Fruit fly (Drosophila melanogaster): ENCODE measurements around the gene PolA2.
A peak's percentile ranks its signal among the peaks of the same experiment; 100 is the strongest.

The PolA2 gene

dm6 chr3R:27288202-27289135, 49.5 kb downstream of the PolA2 start, which contains the start of the genes bigmax and Hmu (continued):
- TF ChIP-seq CG8089 (GFP tag; optimal IDR thresholded peaks at IDR 0.05) (peak; percentile 72), CG8388 (GFP tag; optimal IDR thresholded peaks at IDR 0.05) (peak; percentile 74), CG10654 (GFP tag; optimal IDR thresholded peaks at IDR 0.05) (peak; percentile 78), ems (GFP tag; optimal IDR thresholded peaks at IDR 0.05) (peak; percentile 84), p53 (GFP tag; optimal IDR thresholded peaks at IDR 0.05) (peak; percentile 60), Doc2 (GFP tag; IDR thresholded peaks at IDR 0.05) (peak; percentile 55; the same call in 1 of the 2 replicates), so (GFP tag; IDR thresholded peaks at IDR 0.05) (peak; percentile 56; the same call in 1 of the 3 replicates), CG30431 (GFP tag; optimal IDR thresholded peaks at IDR 0.05) (peak; percentile 65), lbe (GFP tag; optimal IDR thresholded peaks at IDR 0.05) (peak; percentile 55), Max (GFP tag; optimal IDR thresholded peaks at IDR 0.05) (peak; percentile 82), CG4707 (GFP tag; optimal IDR thresholded peaks at IDR 0.05) (no peak), sr (GFP tag; IDR thresholded peaks at IDR 0.05) (peak; percentile 45; the same call in 1 of the 3 replicates), row (GFP tag; IDR thresholded peaks at IDR 0.05) (peak; percentile 97), CG14014 (GFP tag; IDR thresholded peaks at IDR 0.05) (peak; percentile 77), crp (GFP tag; optimal IDR thresholded peaks at IDR 0.05) (peak in 1 of 2 experiments; percentile 60), CG10209 (GFP tag; optimal IDR thresholded peaks at IDR 0.05) (peak; percentile 76), prd (optimal IDR thresholded peaks at IDR 0.05) (no peak), prd (GFP tag; IDR thresholded peaks at IDR 0.05) (peak; percentile 84), CG9876 (GFP tag; optimal IDR thresholded peaks at IDR 0.05) (peak; percentile 93), Atf3 (GFP tag; optimal IDR thresholded peaks at IDR 0.05) (peak; percentile 67), CG8281 (tag; optimal IDR thresholded peaks at IDR 0.05) (peak; percentile 21), bsh (GFP tag; optimal IDR thresholded peaks at IDR 0.05) (peak; percentile 26 to 78), CG8924 (tag; optimal IDR thresholded peaks at IDR 0.05) (peak; percentile 80), CG11696 (GFP tag; IDR thresholded peaks at IDR 0.05) (no peak), ash1 (GFP tag; optimal IDR thresholded peaks at IDR 0.05) (no peak), scrt (GFP tag; optimal IDR thresholded peaks at IDR 0.05) (peak; percentile 72), CG33557 (GFP tag; optimal IDR thresholded peaks at IDR 0.05) (peak; percentile 50), HLH3B (GFP tag; IDR thresholded peaks at IDR 0.05) (peak; percentile 80), br (optimal IDR thresholded peaks at IDR 0.05) (no peak), Xrp1 (GFP tag; IDR thresholded peaks at IDR 0.05) (peak; percentile 87), MBD-R2 (GFP tag; IDR thresholded peaks at IDR 0.05) (peak; percentile 88; the same call in 1 of the 2 replicates), HmgD (GFP tag; optimal IDR thresholded peaks at IDR 0.05) (peak; percentile 79), CG11560 (tag; IDR thresholded peaks at IDR 0.05) (peak; percentile 67; the same call in 2 of the 3 replicates), cas (GFP tag; IDR thresholded peaks at IDR 0.05) (peak; percentile 71), CG4424 (GFP tag; optimal IDR thresholded peaks at IDR 0.05) (peak; percentile 81), TFAM (GFP tag; optimal IDR thresholded peaks at IDR 0.05) (no peak), bowl (GFP tag; IDR thresholded peaks at IDR 0.05) (0 out of 2 replicates have a peak, but pooled peaks have one; percentile 20), lilli (GFP tag; optimal IDR thresholded peaks at IDR 0.05) (peak; percentile 94), CG1233 (GFP tag; optimal IDR thresholded peaks at IDR 0.05) (peak; percentile 39), CG18262 (tag; optimal IDR thresholded peaks at IDR 0.05) (peak; percentile 70), chm (GFP tag; IDR thresholded peaks at IDR 0.05) (peak; percentile 81), Ravus (GFP tag; IDR thresholded peaks at IDR 0.05) (0 out of 2 replicates have a peak, but pooled peaks have one; percentile 10), CG17328 (GFP tag; IDR thresholded peaks at IDR 0.05) (peak; percentile 82), trem (tag; optimal IDR thresholded peaks at IDR 0.05) (peak; percentile 91), CG13296 (GFP tag; optimal IDR thresholded peaks at IDR 0.05) (peak; percentile 74), toy (GFP tag; IDR thresholded peaks at IDR 0.05) (peak; percentile 52; the same call in 1 of the 2 replicates), lab (GFP tag; optimal IDR thresholded peaks at IDR 0.05) (peak; percentile 89), CG14860 (GFP tag; IDR thresholded peaks at IDR 0.05; ENCODE audit: partially characterized antibody) (peak; percentile 81)

All from whole organism, embryonic.